Worm (Caenorhabditis elegans) whole organism, L4 larva: ENCODE results near the gene C49H3.4.
A peak's percentile ranks its signal among the peaks of the same experiment; 100 is the strongest.

Source experiments
- F49E8.2 ChIP-seq: sonication (generic microtip); optimal IDR thresholded peaks from 2 replicates; lab custom pipeline; 2016; ENCODE audit warnings: missing compliant biosample characterization, mild to moderate bottlenecking, missing genetic modification characterization, borderline replicate concordance
- R02D3.7 ChIP-seq: fragments of 150-350 bp; sonication (generic microtip); optimal IDR thresholded peaks from 3 replicates; lab custom pipeline; 2014; ENCODE audit warnings: missing biosample characterization, missing genetic modification characterization
- aha-1 ChIP-seq: fragments of 150-350 bp; peaks from one replicate; lab custom pipeline; 2014; ENCODE audit warnings: missing biosample characterization, missing genetic modification characterization
- aly-2 ChIP-seq: sonication (generic microtip); optimal IDR thresholded peaks from 2 replicates; lab custom pipeline; 2018; ENCODE audit warnings: missing biosample characterization, missing genetic modification characterization
- ama-1 ChIP-seq: fragments of 150-350 bp; optimal IDR thresholded peaks from 2 replicates; lab custom pipeline; 2014; ENCODE audit warnings: inconsistent platforms, mixed read lengths
- arid-1 ChIP-seq: fragments of 200-800 bp; sonication (Bioruptor generic); conservative IDR thresholded peaks from 2 replicates; pipeline ENCODE4 v1.3.6; 2022; ENCODE audit warnings: missing genetic modification reagents, missing genetic modification characterization, missing compliant biosample characterization
- ceh-20 ChIP-seq: fragments of 200-800 bp; sonication (Bioruptor generic); IDR thresholded peaks from 2 replicates; pipeline ENCODE4 v1.3.6; 2022; ENCODE audit warnings: missing genetic modification reagents, missing genetic modification characterization, missing compliant biosample characterization
- ceh-28 ChIP-seq: fragments of 150-350 bp; optimal IDR thresholded peaks from 2 replicates; lab custom pipeline; 2014; ENCODE audit warnings: missing biosample characterization, missing genetic modification reagents, missing genetic modification characterization
- ceh-82 ChIP-seq: sonication (generic microtip); optimal IDR thresholded peaks from 2 replicates; lab custom pipeline; 2017; ENCODE audit warnings: missing biosample characterization, missing genetic modification characterization
- ces-1 ChIP-seq: fragments of 150-350 bp; sonication (generic microtip); optimal IDR thresholded peaks from 4 replicates; lab custom pipeline; 2014; ENCODE audit warnings: missing biosample characterization, missing genetic modification reagents, missing genetic modification characterization
- daf-12 ChIP-seq: fragments of 150-350 bp; optimal IDR thresholded peaks from 2 replicates; lab custom pipeline; 2014; ENCODE audit warnings: missing biosample characterization, missing genetic modification reagents, missing genetic modification characterization
- daf-16 ChIP-seq, 3 experiments: sonication (generic microtip); optimal IDR thresholded peaks; 2 replicates each; lab custom pipeline; 2016 to 2017; ENCODE audit warnings: missing genetic modification characterization in 3 of 3, missing genetic modification reagents in 3 of 3, mild to moderate bottlenecking in 2 of 3, missing compliant biosample characterization in 2 of 3, missing biosample characterization in 1 of 3, moderate library complexity in 1 of 3
- daf-19 ChIP-seq: fragments of 200-800 bp; sonication (Bioruptor generic); conservative IDR thresholded peaks from 2 replicates; pipeline ENCODE4 v1.3.6; 2022; ENCODE audit warnings: missing genetic modification characterization, missing compliant biosample characterization
- dmd-6 ChIP-seq: fragments of 200-800 bp; sonication (Bioruptor generic); IDR thresholded peaks from 2 replicates; pipeline ENCODE4 v1.3.6; 2022; ENCODE audit warnings: missing genetic modification reagents, missing genetic modification characterization, missing compliant biosample characterization
- dmd-8 ChIP-seq: fragments of 200-800 bp; sonication (Bioruptor generic); IDR thresholded peaks from 2 replicates; pipeline ENCODE4 v1.3.6; 2022; ENCODE audit warnings: missing genetic modification characterization, missing compliant biosample characterization
- dpl-1 ChIP-seq: fragments of 150-350 bp; optimal IDR thresholded peaks from 2 replicates; lab custom pipeline; 2014; ENCODE audit warnings: missing biosample characterization, missing genetic modification reagents, missing genetic modification characterization
- hlh-11 ChIP-seq: fragments of 200-800 bp; sonication (Bioruptor generic); optimal IDR thresholded peaks from 2 replicates; lab custom pipeline; 2018; ENCODE audit warnings: mild to moderate bottlenecking, missing genetic modification characterization, missing compliant biosample characterization
- hmg-1.1 ChIP-seq: fragments of 200-800 bp; sonication (Bioruptor generic); IDR thresholded peaks from 2 replicates; pipeline ENCODE4 v1.3.6; 2022; ENCODE audit warnings: missing genetic modification reagents, missing genetic modification characterization, missing compliant biosample characterization
- lim-7 ChIP-seq: fragments of 200-800 bp; sonication (Bioruptor generic); IDR thresholded peaks from 2 replicates; pipeline ENCODE4 v1.3.6; 2022; ENCODE audit warnings: missing genetic modification characterization, missing compliant biosample characterization
- lir-3 ChIP-seq: sonication (generic microtip); optimal IDR thresholded peaks from 2 replicates; lab custom pipeline; 2016; ENCODE audit warnings: mild to moderate bottlenecking, missing genetic modification characterization, missing compliant biosample characterization
- lsy-2 ChIP-seq, 2 experiments: fragments of 150-350 bp in 1 of 2; sonication (generic microtip) in 1 of 2; optimal IDR thresholded peaks; 2 replicates each; lab custom pipeline; 2014 to 2017; ENCODE audit warnings: missing biosample characterization in 2 of 2, missing genetic modification characterization in 2 of 2
- madf-9 ChIP-seq: fragments of 200-800 bp; sonication (Bioruptor generic); conservative IDR thresholded peaks from 2 replicates; pipeline ENCODE4 v1.3.6; 2022; ENCODE audit warnings: missing genetic modification reagents, missing genetic modification characterization, missing compliant biosample characterization
- mdl-1 ChIP-seq, 2 experiments: fragments of 150-350 bp in 1 of 2; sonication (generic microtip) in 1 of 2; optimal IDR thresholded peaks; 2 replicates each; lab custom pipeline; 2014 to 2017; ENCODE audit warnings: missing biosample characterization in 2 of 2, missing genetic modification characterization in 2 of 2
- mes-2 ChIP-seq: sonication (generic microtip); optimal IDR thresholded peaks from 2 replicates; lab custom pipeline; 2016; ENCODE audit warnings: missing genotype, mild to moderate bottlenecking, missing genetic modification characterization, missing compliant biosample characterization; ENCODE audit not compliant: poor library complexity, severe bottlenecking
- nhr-11 ChIP-seq: fragments of 150-350 bp; optimal IDR thresholded peaks from 2 replicates; lab custom pipeline; 2014; ENCODE audit warnings: missing biosample characterization, missing genetic modification characterization
- nhr-25 ChIP-seq: sonication (generic microtip); optimal IDR thresholded peaks from 2 replicates; lab custom pipeline; 2017; ENCODE audit warnings: missing genetic modification characterization, mild to moderate bottlenecking, missing compliant biosample characterization, antibody characterized with exemption, moderate library complexity, borderline replicate concordance; ENCODE audit not compliant: insufficient read depth
- nhr-48 ChIP-seq: sonication (generic microtip); optimal IDR thresholded peaks from 2 replicates; lab custom pipeline; 2016; ENCODE audit warnings: mild to moderate bottlenecking, missing genetic modification characterization, missing compliant biosample characterization
- nhr-6 ChIP-seq: fragments of 150-350 bp; optimal IDR thresholded peaks from 2 replicates; lab custom pipeline; 2014; ENCODE audit warnings: missing biosample characterization, missing genetic modification characterization
- pqm-1 ChIP-seq: sonication (generic microtip); optimal IDR thresholded peaks from 2 replicates; lab custom pipeline; 2017; ENCODE audit warnings: missing biosample characterization, missing genetic modification characterization
- rbr-2 ChIP-seq: sonication (generic microtip); optimal IDR thresholded peaks from 2 replicates; lab custom pipeline; 2016; ENCODE audit warnings: missing genotype, missing genetic modification characterization, missing compliant biosample characterization
- saeg-2 ChIP-seq: fragments of 200-800 bp; sonication (Bioruptor generic); IDR thresholded peaks from 2 replicates; pipeline ENCODE4 v1.3.6; 2022; ENCODE audit warnings: missing genetic modification reagents, missing genetic modification characterization, missing compliant biosample characterization
- sdz-12 ChIP-seq: fragments of 200-800 bp; sonication (Bioruptor generic); optimal IDR thresholded peaks from 2 replicates; lab custom pipeline; 2018; ENCODE audit warnings: mild to moderate bottlenecking, missing genetic modification characterization, missing compliant biosample characterization
- set-16 ChIP-seq: fragments of 200-800 bp; sonication (Bioruptor generic); IDR thresholded peaks from 2 replicates; pipeline ENCODE4 v1.3.6; 2022; ENCODE audit warnings: missing genetic modification reagents, missing genetic modification characterization, missing compliant biosample characterization
- skn-1 ChIP-seq: fragments of 150-350 bp; optimal IDR thresholded peaks from 2 replicates; lab custom pipeline; 2014; ENCODE audit warnings: missing biosample characterization, missing genetic modification characterization
- snpc-1.2 ChIP-seq: fragments of 200-800 bp; sonication (Bioruptor generic); IDR thresholded peaks from 2 replicates; pipeline ENCODE4 v1.3.6; 2022; ENCODE audit warnings: missing genetic modification reagents, missing genetic modification characterization, missing compliant biosample characterization
- tra-1 ChIP-seq: fragments of 200-800 bp; sonication (Bioruptor generic); IDR thresholded peaks from 2 replicates; pipeline ENCODE4 v1.3.6; 2022; ENCODE audit warnings: missing genetic modification reagents, missing genetic modification characterization, missing compliant biosample characterization
- unc-62 ChIP-seq, 3 experiments: fragments of 150-350 bp in 1 of 3; sonication (generic microtip); optimal IDR thresholded peaks in 2 of 3; peaks in 1 of 3; 1 replicate in 1 of 3; 2 replicates in 2 of 3; lab custom pipeline; 2014 to 2017; ENCODE audit warnings: missing biosample characterization in 3 of 3, missing genetic modification characterization in 3 of 3, missing genetic modification reagents in 3 of 3, missing genotype in 1 of 3
- zag-1 ChIP-seq: fragments of 150-350 bp; optimal IDR thresholded peaks from 2 replicates; lab custom pipeline; 2014; ENCODE audit warnings: missing biosample characterization, missing genetic modification characterization
- zfp-2 ChIP-seq: sonication (generic microtip); optimal IDR thresholded peaks from 2 replicates; lab custom pipeline; 2016; ENCODE audit warnings: mild to moderate bottlenecking, missing genetic modification characterization, missing compliant biosample characterization
- zfp-3 ChIP-seq: fragments of 200-800 bp; sonication (Bioruptor generic); conservative IDR thresholded peaks from 2 replicates; pipeline ENCODE4 v1.3.6; 2022; ENCODE audit warnings: missing genetic modification reagents, missing genetic modification characterization, missing compliant biosample characterization
- ztf-11 ChIP-seq: fragments of 150-350 bp; optimal IDR thresholded peaks from 2 replicates; lab custom pipeline; 2014; ENCODE audit warnings: missing biosample characterization, missing genetic modification characterization
- ztf-7 ChIP-seq: fragments of 150-350 bp; optimal IDR thresholded peaks from 2 replicates; lab custom pipeline; 2014; ENCODE audit warnings: missing biosample characterization, missing genetic modification characterization

Gene C49H3.4

DNA sequence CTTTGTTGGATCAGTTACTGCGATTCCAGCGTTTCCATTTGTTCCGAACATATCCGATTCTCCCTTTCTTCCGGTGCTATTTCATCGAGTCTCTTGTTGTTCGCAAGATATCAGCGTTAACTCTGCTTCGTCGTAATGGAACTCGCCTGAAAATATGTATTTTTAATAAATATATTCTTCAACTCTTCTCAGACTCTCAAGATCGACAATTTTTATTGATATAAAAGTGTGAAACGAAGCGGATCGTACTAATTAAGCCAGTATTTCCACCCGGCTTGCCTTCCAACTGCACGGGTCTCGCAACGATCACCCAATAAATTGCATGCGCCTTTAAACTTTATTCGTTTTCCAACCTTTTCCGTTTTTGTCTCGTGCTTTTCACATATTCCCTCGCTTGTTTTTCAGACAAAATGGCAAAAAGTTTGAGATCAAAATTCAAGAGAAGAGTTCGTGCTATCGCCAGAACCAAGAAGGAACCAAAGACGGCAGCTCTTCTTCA lies 8.9 kb downstream of the C49H3.4 start, which contains the start of the genes xpo-3 and C49H3.3 (continued):
- no peak for TF ChIP-seq zfp-2 (tag; lab: Kevin White, UChicago)
- TF ChIP-seq ceh-28 (tag; lab: Kevin White, UChicago) = no peak
- no peak for TF ChIP-seq tra-1 (GFP tag; lab: Robert Waterston, UW)
- TF ChIP-seq nhr-11 (tag; lab: Kevin White, UChicago) = no peak
- TF ChIP-seq aha-1 = peak; percentile 51
- no peak for TF ChIP-seq nhr-6 (tag; lab: Kevin White, UChicago)
- no peak for TF ChIP-seq ceh-20 (GFP tag; lab: Robert Waterston, UW)
- no peak for TF ChIP-seq daf-19 (GFP tag; lab: Robert Waterston, UW)
- no peak for TF ChIP-seq daf-16 (GFP tag; optimal IDR thresholded peaks at IDR 0.05; lab: Kevin White, UChicago)
- peak; percentile 42 for TF ChIP-seq daf-16 (tag; optimal IDR thresholded peaks at IDR 0.05; lab: Kevin White, UChicago)

DNA sequence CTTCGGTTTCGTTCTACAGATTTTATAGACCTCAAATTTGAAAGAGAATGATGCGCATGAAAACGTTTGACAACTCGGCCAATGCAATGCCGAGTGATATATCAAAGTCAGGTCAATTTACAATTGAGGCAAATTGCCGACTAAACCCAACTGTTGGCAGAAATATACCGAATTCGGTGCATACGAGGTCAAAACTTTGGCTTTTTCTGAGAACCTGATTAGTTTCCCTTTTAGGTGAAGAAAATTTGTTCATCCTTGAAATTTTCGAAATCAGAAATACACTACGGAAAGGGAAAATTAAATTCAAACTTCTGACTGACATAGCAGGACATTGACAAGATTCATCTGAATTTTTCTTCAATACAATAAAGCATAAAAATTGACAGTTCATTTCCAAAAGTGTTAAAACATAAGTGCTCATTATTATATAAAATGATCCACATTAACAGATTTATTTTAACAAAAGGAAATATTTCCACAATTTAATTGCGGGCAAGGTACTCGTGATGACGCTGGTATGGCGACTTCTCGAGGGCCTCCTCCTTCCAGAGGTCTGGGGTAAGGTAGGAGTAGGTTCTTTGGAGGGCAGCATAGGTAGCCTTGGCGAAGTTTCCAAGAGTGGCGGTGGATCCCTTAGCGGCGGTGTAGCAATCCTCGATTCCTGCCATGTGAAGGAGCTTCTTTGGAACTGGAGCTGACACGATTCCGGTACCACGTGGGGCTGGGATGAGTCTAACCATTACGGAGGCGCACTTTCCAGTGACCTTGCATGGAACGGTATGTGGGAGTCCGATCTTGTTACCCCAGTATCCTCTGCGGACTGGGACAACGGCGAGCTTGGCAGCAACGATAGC lies 10.1 kb downstream of the C49H3.4 start:
- TF ChIP-seq lir-3 (tag; lab: Kevin White, UChicago) (no peak), mes-2 (tag; lab: Kevin White, UChicago) (peak; percentile 8), aha-1 (peak; percentile 80), arid-1 (GFP tag; lab: Robert Waterston, UW) (peak; percentile 32; the same call in 1 of the 2 replicates), F49E8.2 (no peak), lsy-2 (tag; optimal IDR thresholded peaks at IDR 0.05; lab: Kevin White, UChicago) (peak in 1 of 2 experiments; percentile 20), ceh-82 (tag; lab: Kevin White, UChicago) (no peak), skn-1 (tag; lab: Kevin White, UChicago) (no peak), ces-1 (no peak), pqm-1 (tag; lab: Kevin White, UChicago) (no peak), nhr-25 (tag; lab: Kevin White, UChicago) (no peak), aly-2 (tag; lab: Kevin White, UChicago) (no peak), snpc-1.2 (GFP tag; lab: Robert Waterston, UW) (peak; percentile 55; the same call in 1 of the 2 replicates), ztf-11 (tag; lab: Kevin White, UChicago) (no peak), daf-12 (no peak), mdl-1 (tag; optimal IDR thresholded peaks at IDR 0.05; lab: Kevin White, UChicago) (no peak), ama-1 (lab: Kevin White, UChicago) (peak; percentile 75), dmd-6 (GFP tag; lab: Robert Waterston, UW) (no peak), dpl-1 (GFP tag; lab: Kevin White, UChicago) (no peak), ceh-28 (tag; lab: Kevin White, UChicago) (no peak), saeg-2 (no peak), set-16 (GFP tag; lab: Robert Waterston, UW) (peak; percentile 50), tra-1 (GFP tag; lab: Robert Waterston, UW) (no peak), R02D3.7 (tag; lab: Kevin White, UChicago) (no peak), daf-16 (GFP tag; optimal IDR thresholded peaks at IDR 0.05; lab: Kevin White, UChicago) (peak in 1 of 2 experiments; percentile 16), daf-16 (tag; optimal IDR thresholded peaks at IDR 0.05; lab: Kevin White, UChicago) (no peak), sdz-12 (no peak), zfp-3 (GFP tag; lab: Robert Waterston, UW) (peak; percentile 57; the same call in 1 of the 2 replicates)
- TF ChIP-seq, all 104 proteins: peak for 9

DNA sequence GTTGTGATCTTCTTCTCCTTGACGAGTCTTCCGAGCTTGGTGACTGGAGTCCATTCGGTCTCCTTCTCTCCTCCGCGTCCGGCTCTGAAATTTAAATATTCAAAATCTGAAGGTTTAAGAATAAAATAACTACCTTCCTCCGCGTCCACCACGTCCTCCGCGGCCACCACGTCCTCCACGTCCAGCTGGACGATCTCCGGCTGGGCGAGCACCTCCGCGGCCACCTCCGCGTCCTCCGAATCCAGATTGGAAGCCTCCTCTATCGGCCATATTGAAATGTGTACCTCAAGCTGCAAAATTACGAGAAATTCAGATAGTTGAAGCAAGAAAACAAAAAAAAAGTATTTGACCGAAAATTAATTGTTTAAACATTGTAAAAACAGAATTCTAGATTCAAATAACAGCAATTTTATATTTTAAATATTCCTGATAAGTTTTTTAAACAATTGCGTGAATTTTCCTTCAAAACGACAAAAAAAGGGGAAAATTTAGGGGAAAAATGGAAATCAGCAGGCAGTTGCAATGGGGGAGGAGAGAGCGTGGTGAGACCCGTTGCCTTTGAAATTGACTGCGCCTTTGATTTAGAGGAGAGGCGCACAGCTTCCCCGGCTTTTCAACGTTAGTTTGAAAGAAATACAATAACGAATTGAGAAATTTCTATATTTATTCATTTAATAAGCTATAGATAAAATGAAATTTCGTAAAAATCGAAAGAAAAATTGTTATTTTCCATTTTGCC lies 11.2 kb downstream of the C49H3.4 start, which contains the start of gene rps-2:
TSS of gene rps-2 (minus strand) at position 290 of the 739 bp plus-strand sequence.
- no peak for TF ChIP-seq nhr-48 (tag; lab: Kevin White, UChicago)
- TF ChIP-seq lsy-2 (tag; optimal IDR thresholded peaks at IDR 0.05; lab: Kevin White, UChicago) = no peak
- TF ChIP-seq unc-62 (GFP tag; optimal IDR thresholded peaks at IDR 0.05 in 1 of 2; lab: Kevin White, UChicago) = peak in 1 of 2 experiments; percentile 36
- TF ChIP-seq unc-62 (tag; optimal IDR thresholded peaks at IDR 0.05; lab: Kevin White, UChicago) = no peak
- TF ChIP-seq tra-1 (GFP tag; lab: Robert Waterston, UW) = no peak
- no peak for TF ChIP-seq daf-12
- TF ChIP-seq dmd-8 (GFP tag; lab: Robert Waterston, UW) = no peak
- 0 out of 2 replicates have a peak, but pooled peaks have one; percentile 25 for TF ChIP-seq hmg-1.1 (GFP tag; lab: Robert Waterston, UW)
- no peak for TF ChIP-seq daf-19 (GFP tag; lab: Robert Waterston, UW)
- TF ChIP-seq aly-2 (tag; lab: Kevin White, UChicago) = no peak
- TF ChIP-seq lim-7 (GFP tag; lab: Robert Waterston, UW) = no peak
- TF ChIP-seq zfp-3 (GFP tag; lab: Robert Waterston, UW) = no peak
- TF ChIP-seq zag-1 (tag; lab: Kevin White, UChicago) = no peak
- TF ChIP-seq dpl-1 (GFP tag; lab: Kevin White, UChicago) = peak; percentile 6
- no peak for TF ChIP-seq madf-9
- TF ChIP-seq rbr-2 (tag; lab: Kevin White, UChicago) = peak; percentile 18
- no peak for TF ChIP-seq hlh-11
- no peak for TF ChIP-seq dmd-6 (GFP tag; lab: Robert Waterston, UW)
- TF ChIP-seq ztf-7 (tag; lab: Kevin White, UChicago) = no peak
